Fruit fly (Drosophila melanogaster) whole organism, embryonic: ENCODE data around the gene cno.

Experiments
- ATbp ChIP-seq: fragments of 200-800 bp; sonication (Bioruptor generic); optimal IDR thresholded peaks from 2 replicates; lab custom pipeline; 2017; ENCODE audit warnings: missing biosample characterization, mild to moderate bottlenecking, missing genetic modification characterization, missing genetic modification reagents
- Adf1 ChIP-seq: fragments of 200-800 bp; sonication (Bioruptor generic); IDR thresholded peaks from 2 replicates; pipeline ENCODE4 v1.3.6; 2022; ENCODE audit warnings: missing biosample characterization, missing genetic modification characterization
- Awh ChIP-seq: fragments of 200-800 bp; sonication (Bioruptor generic); IDR thresholded peaks from 2 replicates; pipeline ENCODE4, ENCODE4 v1.3.6; 2022; ENCODE audit warnings: missing biosample characterization, missing genetic modification characterization
- B-H2 ChIP-seq: fragments of 200-800 bp; sonication (Bioruptor generic); optimal IDR thresholded peaks from 2 replicates; lab custom pipeline; 2018; ENCODE audit warnings: missing biosample characterization, mild to moderate bottlenecking, missing genetic modification characterization
- Bgb ChIP-seq: fragments of 200-800 bp; sonication (Bioruptor generic); IDR thresholded peaks from 2 replicates; pipeline ENCODE4 v1.3.6; 2022; ENCODE audit warnings: missing biosample characterization, missing genetic modification characterization; ENCODE audit not compliant: partially characterized antibody
- C15 ChIP-seq: fragments of 200-800 bp; sonication (Bioruptor generic); IDR thresholded peaks from 3 replicates; pipeline ENCODE4 v1.3.6; 2022; ENCODE audit warnings: missing biosample characterization, missing genetic modification characterization
- CG10366 ChIP-seq: fragments of 200-800 bp; sonication (Bioruptor generic); IDR thresholded peaks from 2 replicates; pipeline ENCODE4 v1.3.6; 2022; ENCODE audit warnings: missing biosample characterization, missing genetic modification characterization
- CG11398 ChIP-seq: fragments of 200-800 bp; sonication (Bioruptor generic); optimal IDR thresholded peaks from 2 replicates; lab custom pipeline; 2016; ENCODE audit warnings: missing biosample characterization, missing genetic modification characterization
- CG12155 ChIP-seq: fragments of 200-800 bp; sonication (Bioruptor generic); optimal IDR thresholded peaks from 3 replicates; lab custom pipeline; 2016; ENCODE audit warnings: missing biosample characterization, missing genetic modification characterization
- CG12236 ChIP-seq: fragments of 200-800 bp; sonication (Bioruptor generic); optimal IDR thresholded peaks from 2 replicates; lab custom pipeline; 2016; ENCODE audit warnings: missing biosample characterization, missing genetic modification characterization
- CG12744 ChIP-seq: fragments of 200-800 bp; sonication (Bioruptor generic); optimal IDR thresholded peaks from 2 replicates; lab custom pipeline; 2016; ENCODE audit warnings: missing biosample characterization, missing genetic modification characterization
- CG15601 ChIP-seq: fragments of 200-800 bp; sonication (Bioruptor generic); optimal IDR thresholded peaks from 3 replicates; lab custom pipeline; 2019; ENCODE audit warnings: missing biosample characterization, mild to moderate bottlenecking, missing genetic modification characterization, moderate library complexity
- CG16815 ChIP-seq: fragments of 200-800 bp; sonication (Bioruptor generic); optimal IDR thresholded peaks from 3 replicates; lab custom pipeline; 2017; ENCODE audit warnings: missing biosample characterization, mild to moderate bottlenecking, missing genetic modification characterization
- CG18599 ChIP-seq: fragments of 200-800 bp; sonication (Bioruptor generic); optimal IDR thresholded peaks from 3 replicates; lab custom pipeline; 2017; ENCODE audit warnings: missing biosample characterization, missing genetic modification characterization, mild to moderate bottlenecking, moderate library complexity, missing genetic modification reagents
- CG30431 ChIP-seq: fragments of 200-800 bp; sonication (Bioruptor generic); optimal IDR thresholded peaks from 2 replicates; lab custom pipeline; 2017; ENCODE audit warnings: missing biosample characterization, missing genetic modification characterization
- CG34422 ChIP-seq: fragments of 200-800 bp; sonication (Bioruptor generic); IDR thresholded peaks from 3 replicates; pipeline ENCODE4 v1.3.6; 2022; ENCODE audit warnings: missing biosample characterization, missing genetic modification characterization
- CG3995 ChIP-seq: fragments of 200-800 bp; sonication (Bioruptor generic); optimal IDR thresholded peaks from 3 replicates; lab custom pipeline; 2016; ENCODE audit warnings: missing biosample characterization, missing genetic modification characterization
- CG4730 ChIP-seq: fragments of 200-800 bp; sonication (Bioruptor generic); IDR thresholded peaks from 2 replicates; pipeline ENCODE4 v1.3.6; 2022; ENCODE audit warnings: missing biosample characterization, missing genetic modification characterization
- CG6654 ChIP-seq: fragments of 200-800 bp; sonication (Bioruptor generic); optimal IDR thresholded peaks from 2 replicates; lab custom pipeline; 2017; ENCODE audit warnings: missing biosample characterization, mild to moderate bottlenecking, missing genetic modification characterization
- CG6683 ChIP-seq: fragments of 200-800 bp; sonication (Bioruptor generic); optimal IDR thresholded peaks from 2 replicates; lab custom pipeline; 2017; ENCODE audit warnings: missing biosample characterization, mild to moderate bottlenecking, missing genetic modification characterization, missing genetic modification reagents
- CG7372 ChIP-seq: fragments of 200-800 bp; sonication (Bioruptor generic); IDR thresholded peaks from 2 replicates; pipeline ENCODE4 v1.3.6; 2022; ENCODE audit warnings: missing biosample characterization, missing genetic modification characterization
- CG7556 ChIP-seq: fragments of 200-800 bp; sonication (Bioruptor generic); optimal IDR thresholded peaks from 2 replicates; lab custom pipeline; 2017; ENCODE audit warnings: missing biosample characterization, mild to moderate bottlenecking, missing genetic modification characterization
- CG7745 ChIP-seq: fragments of 200-800 bp; sonication (Bioruptor generic); optimal IDR thresholded peaks from 2 replicates; lab custom pipeline; 2018; ENCODE audit warnings: missing biosample characterization, mild to moderate bottlenecking, missing genetic modification characterization, moderate library complexity
- CG8359 ChIP-seq: fragments of 200-800 bp; sonication (Bioruptor generic); optimal IDR thresholded peaks from 2 replicates; lab custom pipeline; 2017; ENCODE audit warnings: missing biosample characterization, mild to moderate bottlenecking, missing genetic modification characterization, borderline replicate concordance
- CG9932 ChIP-seq: fragments of 200-800 bp; sonication (Bioruptor generic); IDR thresholded peaks from 2 replicates; pipeline ENCODE4 v1.3.6; 2022; ENCODE audit warnings: missing biosample characterization, missing genetic modification characterization
- CTCF ChIP-seq: fragments of 200-800 bp; sonication (Bioruptor generic); optimal IDR thresholded peaks from 2 replicates; lab custom pipeline; 2017; ENCODE audit warnings: missing biosample characterization, mild to moderate bottlenecking, missing genetic modification characterization, moderate library complexity
- Camta ChIP-seq: fragments of 200-800 bp; sonication (Bioruptor generic); optimal IDR thresholded peaks from 2 replicates; lab custom pipeline; 2016; ENCODE audit warnings: missing biosample characterization, missing genetic modification characterization
- CoRest ChIP-seq: fragments of 200-800 bp; sonication (Bioruptor generic); optimal IDR thresholded peaks from 3 replicates; lab custom pipeline; 2018; ENCODE audit warnings: missing biosample characterization, mild to moderate bottlenecking, missing genetic modification characterization, moderate library complexity
- CrebB ChIP-seq: fragments of 200-800 bp; sonication (Bioruptor generic); optimal IDR thresholded peaks from 3 replicates; lab custom pipeline; 2018; ENCODE audit warnings: missing biosample characterization, mild to moderate bottlenecking, missing genetic modification characterization
- Dip3 ChIP-seq: fragments of 200-800 bp; sonication (Bioruptor generic); optimal IDR thresholded peaks from 3 replicates; lab custom pipeline; 2016; ENCODE audit warnings: missing biosample characterization, missing genetic modification characterization
- HLH3B ChIP-seq: fragments of 200-800 bp; sonication (Bioruptor generic); IDR thresholded peaks from 2 replicates; pipeline ENCODE4 v1.3.6; 2022; ENCODE audit warnings: missing biosample characterization, missing genetic modification characterization
- HmgZ ChIP-seq: fragments of 200-800 bp; sonication (Bioruptor generic); optimal IDR thresholded peaks from 2 replicates; lab custom pipeline; 2018; ENCODE audit warnings: missing biosample characterization, mild to moderate bottlenecking, missing genetic modification characterization
- Hr39 ChIP-seq: fragments of >200 bp; optimal IDR thresholded peaks from 2 replicates; lab custom pipeline; 2017
- Kr ChIP-seq: fragments of 200-800 bp; sonication (Bioruptor generic); optimal IDR thresholded peaks from 2 replicates; lab custom pipeline; 2017; ENCODE audit warnings: missing biosample characterization, mild to moderate bottlenecking, missing genetic modification characterization
- Meics ChIP-seq: fragments of 200-800 bp; sonication (Bioruptor generic); optimal IDR thresholded peaks from 2 replicates; lab custom pipeline; 2017; ENCODE audit warnings: missing biosample characterization, mild to moderate bottlenecking, missing genetic modification characterization
- NfI ChIP-seq: fragments of 200-800 bp; sonication (Bioruptor generic); optimal IDR thresholded peaks from 3 replicates; lab custom pipeline; 2018; ENCODE audit warnings: missing biosample characterization, mild to moderate bottlenecking, missing genetic modification characterization, moderate library complexity
- Spps ChIP-seq: fragments of 200-800 bp; sonication (Bioruptor generic); optimal IDR thresholded peaks from 2 replicates; lab custom pipeline; 2018; ENCODE audit warnings: missing biosample characterization, mild to moderate bottlenecking, missing genetic modification characterization
- Sry-β ChIP-seq: fragments of 200-800 bp; sonication (Bioruptor generic); optimal IDR thresholded peaks from 2 replicates; lab custom pipeline; 2018; ENCODE audit warnings: missing biosample characterization, mild to moderate bottlenecking, missing genetic modification characterization, moderate library complexity
- bcd ChIP-seq: fragments of 200-800 bp; sonication (Bioruptor generic); optimal IDR thresholded peaks from 2 replicates; lab custom pipeline; 2017; ENCODE audit warnings: missing biosample characterization, mild to moderate bottlenecking, missing genetic modification characterization
- dimm ChIP-seq: fragments of 200-800 bp; sonication (Bioruptor generic); IDR thresholded peaks from 2 replicates; pipeline ENCODE4 v1.3.6; 2022; ENCODE audit warnings: missing biosample characterization, missing genetic modification characterization
- dysf ChIP-seq: fragments of 200-800 bp; sonication (Bioruptor generic); IDR thresholded peaks from 3 replicates; pipeline ENCODE4 v1.3.6; 2022; ENCODE audit warnings: missing biosample characterization, missing genetic modification characterization
- eyg ChIP-seq: fragments of 200-800 bp; sonication (Bioruptor generic); optimal IDR thresholded peaks from 3 replicates; lab custom pipeline; 2016; ENCODE audit warnings: missing biosample characterization, missing genetic modification characterization
- gcm ChIP-seq: fragments of 200-800 bp; sonication (Bioruptor generic); optimal IDR thresholded peaks from 2 replicates; lab custom pipeline; 2019; ENCODE audit warnings: missing biosample characterization, mild to moderate bottlenecking, missing genetic modification characterization, moderate library complexity
- ind ChIP-seq: fragments of 200-800 bp; sonication (Bioruptor generic); optimal IDR thresholded peaks from 3 replicates; lab custom pipeline; 2016; ENCODE audit warnings: missing biosample characterization, missing genetic modification characterization
- lola ChIP-seq, 3 experiments: fragments of >200 bp in 2 of 3; fragments of 200-800 bp in 1 of 3; sonication (Bioruptor generic) in 1 of 3; optimal IDR thresholded peaks; 2 replicates each; lab custom pipeline; 2017 to 2019; ENCODE audit warnings: missing biosample characterization in 3 of 3, missing genetic modification characterization in 3 of 3, mild to moderate bottlenecking in 1 of 3, moderate library complexity in 1 of 3
- lov ChIP-seq, 2 experiments: fragments of 200-800 bp in 1 of 2; fragments of >200 bp in 1 of 2; sonication (Bioruptor generic) in 1 of 2; IDR thresholded peaks in 1 of 2; optimal IDR thresholded peaks in 1 of 2; 2 replicates in 1 of 2; 3 replicates in 1 of 2; pipeline versions ENCODE4 v1.3.6 to Lab custom; 2017 to 2022; ENCODE audit warnings: missing biosample characterization in 1 of 2, missing genetic modification characterization in 1 of 2
- pfk ChIP-seq: fragments of 200-800 bp; sonication (Bioruptor generic); optimal IDR thresholded peaks from 2 replicates; lab custom pipeline; 2018; ENCODE audit warnings: missing biosample characterization, mild to moderate bottlenecking, missing genetic modification characterization, moderate library complexity
- pum ChIP-seq: fragments of 200-800 bp; sonication (Bioruptor generic); optimal IDR thresholded peaks from 2 replicates; lab custom pipeline; 2016; ENCODE audit warnings: missing biosample characterization, missing genetic modification characterization
- sens-2 ChIP-seq: fragments of 200-800 bp; sonication (Bioruptor generic); IDR thresholded peaks from 2 replicates; pipeline ENCODE4 v1.3.6; 2022; ENCODE audit warnings: missing biosample characterization, missing genetic modification characterization
- slbo ChIP-seq: fragments of 200-800 bp; sonication (Bioruptor generic); IDR thresholded peaks from 2 replicates; pipeline ENCODE4 v1.3.6; 2022; ENCODE audit warnings: missing biosample characterization, missing genetic modification characterization
- trh ChIP-seq: fragments of 200-800 bp; sonication (Bioruptor generic); optimal IDR thresholded peaks from 2 replicates; lab custom pipeline; 2016; ENCODE audit warnings: missing biosample characterization, missing genetic modification characterization

Gene cno

dm6 chr3R:5127790-5128243, 89.4 kb downstream of the cno start, which contains the start of gene RabGGTa (continued):
- TF ChIP-seq pfk (GFP tag; lab: Kevin White, UChicago) (no peak), CG30431 (GFP tag; lab: Kevin White, UChicago) (peak; percentile 7), HLH3B (GFP tag; lab: Robert Waterston, UW) (peak; percentile 50; the same call in 1 of the 2 replicates), Adf1 (GFP tag; lab: Robert Waterston, UW) (no peak; the same call in 1 of the 2 replicates), CG12744 (GFP tag; lab: Kevin White, UChicago) (peak; percentile 53), lola (GFP tag; optimal IDR thresholded peaks at IDR 0.05; lab: Kevin White, UChicago) (peak in 1 of 3 experiments; percentile 60), Hr39 (lab: Kevin White, UChicago) (no peak), CG15601 (peak; percentile 67), pum (GFP tag; lab: Kevin White, UChicago) (peak; percentile 53), CrebB (peak; percentile 36), CG9932 (peak; percentile 74), CG11398 (GFP tag; lab: Kevin White, UChicago) (peak; percentile 21), trh (GFP tag; lab: Kevin White, UChicago) (peak; percentile 5), bcd (GFP tag; lab: Kevin White, UChicago) (peak; percentile 62), Awh (GFP tag; lab: Robert Waterston, UW) (no peak), Meics (GFP tag; lab: Kevin White, UChicago) (peak; percentile 74), Sry-β (GFP tag; lab: Kevin White, UChicago) (no peak), lov (optimal IDR thresholded peaks at IDR 0.05; lab: Kevin White, UChicago) (no peak), lov (GFP tag; IDR thresholded peaks at IDR 0.05; lab: Robert Waterston, UW) (0 out of 3 replicates have a peak, but pooled peaks have one; percentile 19), CG10366 (peak; percentile 63), CG7556 (peak; percentile 54), CG6654 (no peak), Bgb (GFP tag; lab: Robert Waterston, UW) (no peak), eyg (GFP tag; lab: Kevin White, UChicago) (peak; percentile 19), slbo (GFP tag; lab: Robert Waterston, UW) (peak; percentile 81), Dip3 (GFP tag; lab: Kevin White, UChicago) (peak; percentile 57), CG4730 (GFP tag; lab: Robert Waterston, UW) (peak; percentile 62; the same call in 1 of the 2 replicates), CG6683 (peak; percentile 38), ATbp (GFP tag; lab: Kevin White, UChicago) (no peak), CG7745 (tag; lab: Kevin White, UChicago) (no peak), NfI (GFP tag; lab: Kevin White, UChicago) (peak; percentile 60), Camta (GFP tag; lab: Kevin White, UChicago) (peak; percentile 51), CG8359 (GFP tag; lab: Kevin White, UChicago) (no peak), CG3995 (no peak), CG12155 (GFP tag; lab: Kevin White, UChicago) (peak; percentile 40), B-H2 (GFP tag; lab: Kevin White, UChicago) (no peak), HmgZ (tag; lab: Kevin White, UChicago) (peak; percentile 76), CoRest (tag; lab: Kevin White, UChicago) (peak; percentile 76), CG34422 (GFP tag; lab: Robert Waterston, UW) (peak; percentile 66; the same call in 2 of the 3 replicates), CG16815 (GFP tag; lab: Kevin White, UChicago) (peak; percentile 26), CG7372 (GFP tag; lab: Robert Waterston, UW) (peak; percentile 47; the same call in 1 of the 2 replicates), ind (peak; percentile 42), gcm (GFP tag; lab: Kevin White, UChicago) (peak; percentile 60), Kr (GFP tag; lab: Kevin White, UChicago) (no peak), CG12236 (GFP tag; lab: Kevin White, UChicago) (no peak), CG18599 (GFP tag; lab: Kevin White, UChicago) (peak; percentile 68), Spps (tag; lab: Kevin White, UChicago) (peak; percentile 60), sens-2 (GFP tag; lab: Robert Waterston, UW) (no peak), C15 (GFP tag; lab: Robert Waterston, UW) (0 out of 3 replicates have a peak, but pooled peaks have one; percentile 41), dimm (GFP tag; lab: Robert Waterston, UW) (no peak), dysf (peak; percentile 78), CTCF (no peak)
